Fruit fly (Drosophila melanogaster) ovary, adult (tissue): ENCODE measurements around the gene capt.

ENCODE experiments used
- CG17801 ChIP-seq: fragments of 200-800 bp; optimal IDR thresholded peaks from 2 replicates; lab custom pipeline; 2019; ENCODE audit warnings: missing biosample characterization, mild to moderate bottlenecking, missing genetic modification characterization, moderate library complexity; ENCODE audit not compliant: partially characterized antibody

capt gene

DNA sequence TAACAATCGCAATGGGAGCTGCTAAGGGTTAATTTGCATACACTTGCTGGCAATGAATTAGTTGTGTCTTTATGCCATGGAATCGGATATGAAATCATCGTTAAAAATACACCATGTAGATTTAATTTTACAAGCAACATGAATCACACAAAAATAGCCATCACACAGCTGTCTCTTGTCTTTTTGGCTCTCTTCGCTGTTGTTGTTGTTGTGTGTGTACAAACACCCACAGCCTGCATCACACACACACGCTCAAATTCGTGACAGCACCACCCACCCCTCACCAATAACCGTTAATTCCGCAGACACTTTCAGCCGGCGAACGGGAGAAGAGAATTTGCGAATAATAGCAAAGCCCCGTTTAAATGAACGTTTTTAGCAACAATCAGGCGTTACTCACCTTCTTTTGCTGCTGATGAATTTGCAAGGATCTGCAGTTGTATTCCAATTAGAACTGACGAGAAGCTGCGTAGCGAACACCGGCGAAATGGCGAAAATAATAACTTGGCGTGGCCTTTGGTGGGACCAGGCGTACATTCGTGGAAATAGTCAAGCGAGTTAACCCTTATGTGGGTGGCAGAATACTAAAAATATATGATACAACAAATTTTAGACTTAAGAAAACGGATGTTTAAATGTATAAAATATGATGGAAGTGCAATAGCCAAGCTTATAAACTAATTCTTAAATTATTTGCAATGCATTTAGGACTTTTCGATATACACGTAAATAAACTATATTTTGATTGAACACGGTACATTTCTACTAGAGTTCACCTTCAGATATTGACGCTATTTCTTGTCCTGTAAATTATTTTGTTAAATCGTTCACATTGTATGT, at the start of gene capt:
capt (minus strand) TSS at position 584 of the 840 bp plus-strand sequence.
- no peak for TF ChIP-seq CG17801 (GFP tag; lab: Kevin White, UChicago)

dm6 chr2L:1207432-1207831, 49.4 kb upstream of the capt start:
- no peak for TF ChIP-seq CG17801 (GFP tag; lab: Kevin White, UChicago)

dm6 chr2L:1203915-1204314, 45.9 kb upstream of the capt start, which contains the start of gene CG14342:
Gene CG14342, plus strand, starts transcription at chr2L:1204215.
- TF ChIP-seq CG17801 (GFP tag; lab: Kevin White, UChicago) = no peak

- no peak for TF ChIP-seq CG17801 (GFP tag; lab: Kevin White, UChicago)
These were observed 44.4 kb upstream of the capt start for dm6 chr2L:1202445-1202844.

DNA sequence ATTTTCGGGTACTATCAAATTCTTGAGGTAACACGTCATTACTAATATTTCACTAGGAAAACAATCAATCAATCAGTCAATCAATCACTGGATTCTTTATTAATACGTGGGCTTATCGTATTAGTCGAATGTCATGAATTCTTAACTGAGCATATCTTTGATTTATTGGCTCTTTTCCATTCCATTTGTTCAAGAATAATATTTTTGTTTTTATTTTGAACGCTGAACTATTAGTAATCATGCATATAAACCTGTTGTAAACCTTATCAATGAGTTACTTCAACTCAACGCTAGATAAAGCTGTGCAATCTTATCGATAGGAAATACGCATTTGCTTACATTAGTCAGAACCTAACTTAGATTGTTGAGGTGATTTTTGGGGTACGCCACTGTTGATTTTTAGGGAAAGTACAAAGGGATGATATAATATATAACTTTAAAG, 43.4 kb upstream of the capt start:
- no peak for TF ChIP-seq CG17801 (GFP tag; lab: Kevin White, UChicago)

DNA sequence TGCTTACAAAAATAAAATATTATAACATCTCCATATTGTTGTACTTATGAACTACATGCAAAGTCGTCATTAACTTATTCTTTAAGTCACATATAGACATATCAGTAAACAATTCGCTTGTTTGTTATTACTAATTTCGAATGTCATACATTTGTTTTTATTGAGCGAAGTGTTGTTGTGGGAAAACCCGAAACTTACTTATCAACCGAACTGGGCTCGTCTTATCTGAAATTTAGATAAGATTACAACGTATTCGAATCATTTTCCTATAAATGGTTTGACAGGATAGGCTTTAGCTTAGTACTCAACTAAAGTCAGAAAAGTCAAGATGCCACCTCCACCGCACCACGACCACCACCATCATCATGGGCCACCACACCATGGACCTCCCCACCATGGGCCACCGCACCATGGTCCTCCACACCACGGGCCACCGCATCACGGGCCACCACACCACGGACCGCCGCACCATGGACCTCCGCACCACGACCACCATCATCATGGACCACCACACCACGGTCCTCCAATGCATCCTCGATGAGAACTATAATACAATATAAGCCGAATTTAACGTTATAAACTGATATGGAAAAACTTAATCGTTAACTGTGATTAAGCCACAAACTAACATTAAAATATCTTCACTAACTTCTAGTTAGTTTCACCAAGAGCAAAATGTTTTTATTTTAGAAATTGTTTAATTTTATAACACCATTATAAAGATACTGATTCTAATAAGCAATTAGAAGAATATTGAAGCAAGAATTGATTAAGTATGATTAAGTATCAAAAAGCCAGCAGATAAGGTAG, 42.1 kb upstream of the capt start, which contains the start of the genes CG43349 and CG5011:
CG43349 (plus strand) TSS at position 294 of the 810 bp plus-strand sequence.
CG5011 (plus strand) TSS at position 760 of the 810 bp plus-strand sequence.
- no peak for TF ChIP-seq CG17801 (GFP tag; lab: Kevin White, UChicago)

dm6 chr2L:1199166-1199565, 41.1 kb upstream of the capt start, which contains the start of the genes CG5139 and CG43348:
Gene CG5139, minus strand, starts transcription at chr2L:1199266.
Gene CG43348, plus strand, starts transcription at chr2L:1199412.
- TF ChIP-seq CG17801 (GFP tag; lab: Kevin White, UChicago) = no peak

- TF ChIP-seq CG17801 (GFP tag; lab: Kevin White, UChicago) = peak; percentile 71
These were observed 27.8 kb upstream of the capt start, which contains the start of gene CG5001 for dm6 chr2L:1185642-1186497. Gene CG5001, plus strand, starts transcription at chr2L:1185757.

DNA sequence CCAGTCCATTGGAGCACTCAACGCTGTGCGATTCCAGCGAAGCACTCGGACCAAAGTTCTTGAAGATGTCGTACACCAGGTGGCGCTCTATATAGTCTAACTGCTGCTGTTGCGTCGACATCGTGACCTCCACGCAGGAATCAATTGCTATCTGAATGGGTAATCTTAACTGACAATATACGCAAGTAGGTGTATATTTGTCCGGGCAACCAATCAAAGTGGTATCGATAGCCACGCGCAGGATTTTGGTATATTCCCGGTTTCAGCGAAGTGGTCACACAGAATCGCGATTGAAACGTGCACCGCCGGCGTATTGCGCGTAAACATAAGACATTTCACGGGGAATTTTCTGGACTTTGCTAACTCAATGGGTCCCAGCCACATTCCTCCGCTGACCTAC, 25.7 kb upstream of the capt start, which contains the start of the genes CG5126 and Tgt:
CG5126 (minus strand) TSS at position 222 of the 400 bp plus-strand sequence.
Tgt (plus strand) TSS at position 267 of the 400 bp plus-strand sequence.
- TF ChIP-seq CG17801 (GFP tag; lab: Kevin White, UChicago) = no peak

- peak; percentile 2 for TF ChIP-seq CG17801 (GFP tag; lab: Kevin White, UChicago)
These were observed 19.5 kb upstream of the capt start, which contains the start of gene CG4896 for dm6 chr2L:1177522-1177921. Gene CG4896, plus strand, starts transcription at chr2L:1177690.

- TF ChIP-seq CG17801 (GFP tag; lab: Kevin White, UChicago) = peak; percentile 50
These were observed 14.6 kb upstream of the capt start, which contains the start of the genes Charon and CG4887 for dm6 chr2L:1172704-1173107. Gene Charon, minus strand, starts transcription at chr2L:1172805. Gene CG4887, plus strand, starts transcription at chr2L:1173009.

DNA sequence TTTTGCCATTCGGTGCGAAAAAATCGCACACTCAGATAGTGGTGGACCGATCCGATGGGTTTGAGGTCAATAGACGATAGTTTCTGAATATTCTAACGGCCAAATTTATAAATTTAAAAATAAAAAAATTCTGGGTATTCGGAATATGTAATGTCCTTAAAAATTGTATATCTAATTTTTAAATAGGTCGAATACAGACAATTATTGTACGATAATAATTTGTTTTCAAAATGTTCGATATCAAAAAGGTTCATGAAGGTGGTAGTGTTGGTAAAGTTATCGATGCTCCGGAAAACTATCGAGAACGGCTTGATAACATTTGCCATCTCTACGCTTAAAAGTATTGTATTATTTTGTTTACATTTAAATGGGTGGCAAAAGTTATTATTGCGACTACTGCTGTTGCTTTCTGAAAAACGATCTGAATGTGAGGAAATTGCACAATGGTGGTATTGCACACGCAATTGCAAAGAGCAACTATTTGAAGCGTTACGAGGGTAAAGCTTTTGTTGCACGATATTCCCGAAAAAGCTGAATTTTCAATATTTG, 11.9 kb upstream of the capt start, which contains the start of the genes CG31922 and Plap:
CG31922 (plus strand) TSS at position 315 of the 549 bp plus-strand sequence.
Plap (minus strand) TSS at position 499 of the 549 bp plus-strand sequence.
- TF ChIP-seq CG17801 (GFP tag; lab: Kevin White, UChicago) = peak; percentile 69

DNA sequence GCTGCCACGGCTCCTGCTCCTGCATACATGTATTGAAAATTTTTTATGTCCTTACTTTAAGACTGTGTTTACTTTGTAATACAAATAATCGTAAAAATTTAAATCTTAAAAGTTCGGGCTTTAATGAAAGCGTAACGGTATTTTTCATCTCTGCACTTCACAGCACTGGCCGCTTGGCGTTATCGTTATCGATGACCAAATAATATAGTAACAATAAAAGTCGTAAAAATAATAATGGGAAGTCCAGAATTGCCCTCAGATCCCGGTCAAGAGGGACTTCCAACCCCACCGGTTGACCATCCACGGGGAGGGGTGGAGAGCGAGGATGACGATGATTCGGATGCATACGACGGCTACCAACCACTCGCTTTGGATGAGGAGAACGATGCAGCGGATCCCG, 8.3 kb upstream of the capt start, which contains the start of gene CG14341:
CG14341 (plus strand) TSS at position 181 of the 400 bp plus-strand sequence.
- no peak for TF ChIP-seq CG17801 (GFP tag; lab: Kevin White, UChicago)
